Worm (Caenorhabditis elegans) whole organism, L1 larva: ENCODE measurements around the gene ipp-5.

ENCODE experiments used
- lin-15B ChIP-seq: fragments of 150-350 bp; sonication (generic microtip); optimal IDR thresholded peaks from 3 replicates; lab custom pipeline; 2014; ENCODE audit warnings: missing biosample characterization, missing genetic modification characterization
- nhr-237 ChIP-seq: fragments of 150-350 bp; optimal IDR thresholded peaks from 2 replicates; lab custom pipeline; 2014; ENCODE audit warnings: missing biosample characterization, missing genetic modification characterization
- ztf-11 ChIP-seq, 2 experiments: sonication (generic microtip); optimal IDR thresholded peaks; 2 replicates each; lab custom pipeline; 2016 to 2017; ENCODE audit warnings: missing genetic modification characterization in 2 of 2, missing biosample characterization in 1 of 2, missing compliant biosample characterization in 1 of 2

- TF ChIP-seq nhr-237 (tag; lab: Kevin White, UChicago) (no peak), ztf-11 (tag; optimal IDR thresholded peaks at IDR 0.05; lab: Kevin White, UChicago) (no peak), lin-15B (no peak)
These were observed 11.3 kb upstream of the ipp-5 start, which contains the start of gene C09B8.4 for ce11 chrX:6019886-6020469.
